Worm (Caenorhabditis elegans) whole organism, young adult: ENCODE measurements around the gene Y69A2AR.16.

Source experiments
- C06A6.2 ChIP-seq: fragments of 200-800 bp; sonication (Bioruptor generic); conservative IDR thresholded peaks from 2 replicates; pipeline ENCODE4 v1.3.6; 2022; ENCODE audit warnings: missing genetic modification characterization, missing compliant biosample characterization
- F10E7.11 ChIP-seq: sonication (generic microtip); optimal IDR thresholded peaks from 2 replicates; lab custom pipeline; 2017; ENCODE audit warnings: mild to moderate bottlenecking, missing genetic modification characterization, moderate library complexity, missing compliant biosample characterization
- F23B12.7 ChIP-seq: sonication (generic microtip); optimal IDR thresholded peaks from 2 replicates; lab custom pipeline; 2017; ENCODE audit warnings: missing genetic modification characterization, mild to moderate bottlenecking, missing compliant biosample characterization, antibody characterized with exemption, moderate library complexity; ENCODE audit not compliant: insufficient read depth
- F39B2.1 ChIP-seq: fragments of 200-800 bp; sonication (Bioruptor generic); IDR thresholded peaks from 2 replicates; pipeline ENCODE4 v1.3.6; 2022; ENCODE audit warnings: missing genetic modification reagents, missing genetic modification characterization, missing compliant biosample characterization
- F55B11.4 ChIP-seq: sonication (generic microtip); optimal IDR thresholded peaks from 2 replicates; lab custom pipeline; 2016; ENCODE audit warnings: missing compliant biosample characterization, missing genetic modification characterization, borderline replicate concordance; ENCODE audit not compliant: insufficient read depth
- K12H6.12 ChIP-seq: fragments of 200-800 bp; sonication (Bioruptor generic); optimal IDR thresholded peaks from 2 replicates; lab custom pipeline; 2018; ENCODE audit warnings: mild to moderate bottlenecking, missing genetic modification characterization, missing compliant biosample characterization
- T07F8.4 ChIP-seq: sonication (generic microtip); optimal IDR thresholded peaks from 2 replicates; lab custom pipeline; 2016; ENCODE audit warnings: mild to moderate bottlenecking, missing genetic modification characterization, moderate library complexity, missing compliant biosample characterization
- Y53G8AR.9 ChIP-seq: fragments of 200-800 bp; sonication (Bioruptor generic); conservative IDR thresholded peaks from 2 replicates; pipeline ENCODE4 v1.3.6; 2022; ENCODE audit warnings: missing genetic modification reagents, missing genetic modification characterization, missing compliant biosample characterization
- Y56A3A.18 ChIP-seq: fragments of 200-800 bp; sonication (Bioruptor generic); IDR thresholded peaks from 2 replicates; pipeline ENCODE4 v1.3.6; 2022; ENCODE audit warnings: missing genetic modification reagents, missing genetic modification characterization, missing compliant biosample characterization
- Y67H2A.10 ChIP-seq: fragments of 200-800 bp; sonication (Bioruptor generic); conservative IDR thresholded peaks from 2 replicates; pipeline ENCODE4 v1.3.6; 2022; ENCODE audit warnings: missing genetic modification reagents, missing genetic modification characterization, missing compliant biosample characterization
- Y79H2A.3 ChIP-seq: fragments of 200-800 bp; sonication (Bioruptor generic); conservative IDR thresholded peaks from 2 replicates; pipeline ENCODE4 v1.3.6; 2022; ENCODE audit warnings: missing genetic modification reagents, missing genetic modification characterization, missing compliant biosample characterization
- Y95B8A.8 ChIP-seq: fragments of 200-800 bp; sonication (Bioruptor generic); IDR thresholded peaks from 2 replicates; pipeline ENCODE4 v1.3.6; 2022; ENCODE audit warnings: missing genetic modification reagents, missing genetic modification characterization, missing compliant biosample characterization
- akir-1 ChIP-seq: fragments of 200-800 bp; sonication (Bioruptor generic); optimal IDR thresholded peaks from 2 replicates; lab custom pipeline; 2018; ENCODE audit warnings: mild to moderate bottlenecking, missing genetic modification characterization, moderate library complexity, missing compliant biosample characterization
- atf-7 ChIP-seq: sonication (generic microtip); optimal IDR thresholded peaks from 2 replicates; lab custom pipeline; 2017; ENCODE audit warnings: mild to moderate bottlenecking, missing genetic modification characterization, missing compliant biosample characterization
- attf-3 ChIP-seq: fragments of 200-800 bp; sonication (Bioruptor generic); conservative IDR thresholded peaks from 2 replicates; pipeline ENCODE4 v1.3.6; 2022; ENCODE audit warnings: missing genetic modification reagents, missing genetic modification characterization, missing compliant biosample characterization
- bed-2 ChIP-seq: fragments of 200-800 bp; sonication (Bioruptor generic); IDR thresholded peaks from 2 replicates; pipeline ENCODE4 v1.3.6; 2022; ENCODE audit warnings: missing genetic modification reagents, missing genetic modification characterization, missing compliant biosample characterization
- cebp-1 ChIP-seq, 2 experiments: fragments of 200-800 bp in 1 of 2; sonication (Bioruptor generic) in 1 of 2; sonication (generic microtip) in 1 of 2; IDR thresholded peaks in 1 of 2; optimal IDR thresholded peaks in 1 of 2; 2 replicates each; pipeline versions ENCODE4 v1.3.6 to Lab custom; 2017 to 2022; ENCODE audit warnings: missing compliant biosample characterization in 2 of 2, missing genetic modification characterization in 2 of 2, mild to moderate bottlenecking in 1 of 2, missing genetic modification reagents in 1 of 2, moderate library complexity in 1 of 2
- ceh-40 ChIP-seq: fragments of 200-800 bp; sonication (Bioruptor generic); IDR thresholded peaks from 2 replicates; pipeline ENCODE4 v1.3.6; 2022; ENCODE audit warnings: missing genetic modification characterization, missing compliant biosample characterization
- die-1 ChIP-seq: sonication (generic microtip); optimal IDR thresholded peaks from 2 replicates; lab custom pipeline; 2016; ENCODE audit warnings: missing genotype, mild to moderate bottlenecking, missing genetic modification characterization, missing compliant biosample characterization
- dox-1 ChIP-seq: fragments of 200-800 bp; sonication (Bioruptor generic); IDR thresholded peaks from 2 replicates; pipeline ENCODE4 v1.3.6; 2022; ENCODE audit warnings: missing genetic modification reagents, missing genetic modification characterization, missing compliant biosample characterization
- egl-18 ChIP-seq: fragments of 200-800 bp; sonication (Bioruptor generic); IDR thresholded peaks from 2 replicates; pipeline ENCODE4 v1.3.6; 2022; ENCODE audit warnings: missing genetic modification reagents, missing genetic modification characterization, missing compliant biosample characterization
- egl-44 ChIP-seq: fragments of 200-800 bp; sonication (Bioruptor generic); IDR thresholded peaks from 2 replicates; pipeline ENCODE4 v1.3.6; 2022; ENCODE audit warnings: missing genetic modification reagents, missing genetic modification characterization, missing compliant biosample characterization
- egrh-3 ChIP-seq: fragments of 200-800 bp; sonication (Bioruptor generic); IDR thresholded peaks from 2 replicates; pipeline ENCODE4 v1.3.6; 2022; ENCODE audit warnings: missing genetic modification reagents, missing genetic modification characterization, missing compliant biosample characterization
- fkh-3 ChIP-seq: sonication (generic microtip); optimal IDR thresholded peaks from 2 replicates; lab custom pipeline; 2016; ENCODE audit warnings: mild to moderate bottlenecking, missing genetic modification characterization, missing compliant biosample characterization
- hlh-12 ChIP-seq: sonication (generic microtip); optimal IDR thresholded peaks from 2 replicates; lab custom pipeline; 2016; ENCODE audit warnings: missing genetic modification characterization, missing compliant biosample characterization
- hlh-26 ChIP-seq: fragments of 200-800 bp; sonication (Bioruptor generic); conservative IDR thresholded peaks from 2 replicates; pipeline ENCODE4 v1.3.6; 2022; ENCODE audit warnings: missing genetic modification reagents, missing genetic modification characterization, missing compliant biosample characterization
- hmg-1.2 ChIP-seq: fragments of 200-800 bp; sonication (Bioruptor generic); IDR thresholded peaks from 2 replicates; pipeline ENCODE4 v1.3.6; 2022; ENCODE audit warnings: missing genetic modification reagents, missing genetic modification characterization, missing compliant biosample characterization
- let-526 ChIP-seq: fragments of 200-800 bp; sonication (Bioruptor generic); IDR thresholded peaks from 2 replicates; pipeline ENCODE4 v1.3.6; 2022; ENCODE audit warnings: missing genetic modification reagents, missing genetic modification characterization, missing compliant biosample characterization
- let-607 ChIP-seq, 2 experiments: fragments of 200-800 bp in 1 of 2; sonication (Bioruptor generic) in 1 of 2; sonication (generic microtip) in 1 of 2; optimal IDR thresholded peaks; 2 replicates each; lab custom pipeline; 2016 to 2018; ENCODE audit warnings: mild to moderate bottlenecking in 2 of 2, missing compliant biosample characterization in 2 of 2, missing genetic modification characterization in 2 of 2, moderate library complexity in 2 of 2, missing genotype in 1 of 2
- lin-26 ChIP-seq: fragments of 200-800 bp; sonication (Bioruptor generic); IDR thresholded peaks from 2 replicates; pipeline ENCODE4 v1.3.6; 2022; ENCODE audit warnings: missing genetic modification reagents, missing genetic modification characterization, missing compliant biosample characterization
- lin-40 ChIP-seq: sonication (generic microtip); optimal IDR thresholded peaks from 2 replicates; lab custom pipeline; 2016; ENCODE audit warnings: missing genetic modification characterization, mild to moderate bottlenecking, missing compliant biosample characterization, missing genotype, missing genetic modification reagents
- lsy-27 ChIP-seq: sonication (generic microtip); optimal IDR thresholded peaks from 2 replicates; lab custom pipeline; 2017; ENCODE audit warnings: missing genetic modification characterization, mild to moderate bottlenecking, missing compliant biosample characterization, antibody characterized with exemption, missing genotype, borderline replicate concordance; ENCODE audit not compliant: insufficient read depth
- mcd-1 ChIP-seq: fragments of 200-800 bp; sonication (Bioruptor generic); IDR thresholded peaks from 2 replicates; pipeline ENCODE4 v1.3.6; 2022; ENCODE audit warnings: missing genetic modification reagents, missing genetic modification characterization, missing compliant biosample characterization
- nhr-80 ChIP-seq: sonication (generic microtip); optimal IDR thresholded peaks from 2 replicates; lab custom pipeline; 2016; ENCODE audit warnings: missing genetic modification characterization, missing compliant biosample characterization
- pbrm-1 ChIP-seq: fragments of 200-800 bp; sonication (Bioruptor generic); IDR thresholded peaks from 2 replicates; pipeline ENCODE4 v1.3.6; 2022; ENCODE audit warnings: missing genetic modification reagents, missing genetic modification characterization, missing compliant biosample characterization
- pha-4 ChIP-seq: fragments of 150-350 bp; sonication (generic microtip); optimal IDR thresholded peaks from 2 replicates; lab custom pipeline; 2014; ENCODE audit warnings: missing biosample characterization, missing genetic modification reagents, missing genetic modification characterization
- sea-2 ChIP-seq: fragments of 200-800 bp; sonication (Bioruptor generic); IDR thresholded peaks from 2 replicates; pipeline ENCODE4 v1.3.6; 2022; ENCODE audit warnings: missing genetic modification characterization, missing compliant biosample characterization
- snpc-3.4 ChIP-seq: sonication (generic microtip); optimal IDR thresholded peaks from 2 replicates; lab custom pipeline; 2017; ENCODE audit warnings: missing genetic modification characterization, mild to moderate bottlenecking, missing compliant biosample characterization, antibody characterized with exemption, moderate library complexity, missing genotype, missing genetic modification reagents
- tbp1 ChIP-seq: fragments of 200-800 bp; sonication (Bioruptor generic); optimal IDR thresholded peaks from 2 replicates; lab custom pipeline; 2018; ENCODE audit warnings: mild to moderate bottlenecking, missing genetic modification characterization, missing compliant biosample characterization
- tbx-9 ChIP-seq: sonication (generic microtip); optimal IDR thresholded peaks from 2 replicates; lab custom pipeline; 2016; ENCODE audit warnings: borderline replicate concordance, missing genetic modification characterization, inconsistent platforms, missing compliant biosample characterization
- unc-130 ChIP-seq: sonication (generic microtip); optimal IDR thresholded peaks from 2 replicates; lab custom pipeline; 2016; ENCODE audit warnings: missing genetic modification reagents, missing genetic modification characterization, missing compliant biosample characterization
- unc-62 ChIP-seq: fragments of 150-350 bp; optimal IDR thresholded peaks from 2 replicates; lab custom pipeline; 2014; ENCODE audit warnings: missing biosample characterization, missing genetic modification reagents, missing genetic modification characterization
- ztf-28 ChIP-seq: fragments of 200-800 bp; sonication (Bioruptor generic); IDR thresholded peaks from 2 replicates; pipeline ENCODE4 v1.3.6; 2022; ENCODE audit warnings: missing genetic modification reagents, missing genetic modification characterization, missing compliant biosample characterization
- ztf-6 ChIP-seq: fragments of 200-800 bp; sonication (Bioruptor generic); IDR thresholded peaks from 2 replicates; pipeline ENCODE4 v1.3.6; 2022; ENCODE audit warnings: missing genetic modification reagents, missing genetic modification characterization, missing compliant biosample characterization

Gene Y69A2AR.16

ce11 chrIV:2563969-2564368 lies 66.4 kb downstream of the Y69A2AR.16 start, which contains the start of gene Y69A2AR.24:
Gene Y69A2AR.24 (minus strand): TSS chrIV:2564069.
- no peak for TF ChIP-seq tbp1
- no peak for TF ChIP-seq Y67H2A.10 (GFP tag; lab: Robert Waterston, UW)
- TF ChIP-seq let-607 (tag; optimal IDR thresholded peaks at IDR 0.05; lab: Kevin White, UChicago) = no peak
- TF ChIP-seq cebp-1 (GFP tag; IDR thresholded peaks at IDR 0.05; lab: Robert Waterston, UW) = no peak
- no peak for TF ChIP-seq cebp-1 (tag; optimal IDR thresholded peaks at IDR 0.05; lab: Kevin White, UChicago)
- TF ChIP-seq let-526 = no peak
- no peak for TF ChIP-seq pha-4
- TF ChIP-seq ztf-6 (GFP tag; lab: Robert Waterston, UW) = no peak
- TF ChIP-seq attf-3 (GFP tag; lab: Robert Waterston, UW) = no peak
- TF ChIP-seq Y53G8AR.9 (GFP tag; lab: Robert Waterston, UW) = no peak
- no peak for TF ChIP-seq hmg-1.2 (GFP tag; lab: Robert Waterston, UW)
- no peak for TF ChIP-seq ceh-40 (GFP tag; lab: Robert Waterston, UW)
- no peak for TF ChIP-seq egl-44 (GFP tag; lab: Robert Waterston, UW)

- TF ChIP-seq unc-130 (GFP tag; lab: Kevin White, UChicago) (no peak), lin-40 (tag; lab: Kevin White, UChicago) (no peak), unc-62 (GFP tag; lab: Kevin White, UChicago) (no peak), atf-7 (tag; lab: Kevin White, UChicago) (no peak), fkh-3 (tag; lab: Kevin White, UChicago) (no peak), C06A6.2 (GFP tag; lab: Robert Waterston, UW) (no peak), egl-18 (no peak), hlh-12 (tag; lab: Kevin White, UChicago) (no peak), mcd-1 (no peak), dox-1 (GFP tag; lab: Robert Waterston, UW) (no peak), hlh-26 (no peak), F39B2.1 (GFP tag; lab: Robert Waterston, UW) (no peak), T07F8.4 (tag; lab: Kevin White, UChicago) (no peak), Y95B8A.8 (GFP tag; lab: Robert Waterston, UW) (no peak), Y79H2A.3 (GFP tag; lab: Robert Waterston, UW) (no peak), lsy-27 (tag; lab: Kevin White, UChicago) (no peak), die-1 (tag; lab: Kevin White, UChicago) (no peak), nhr-80 (tag; lab: Kevin White, UChicago) (no peak)
Measured at ce11 chrIV:2568267-2568666, 70.7 kb downstream of the Y69A2AR.16 start, which contains the start of the genes Y69A2AR.25 and Y69A2AR.12. Gene Y69A2AR.25 (minus strand): TSS chrIV:2568367. Gene Y69A2AR.12 (plus strand): TSS chrIV:2568614.

- TF ChIP-seq F23B12.7 (tag; lab: Kevin White, UChicago) = no peak
- TF ChIP-seq Y56A3A.18 (GFP tag; lab: Robert Waterston, UW) = no peak
- no peak for TF ChIP-seq bed-2 (GFP tag; lab: Robert Waterston, UW)
- TF ChIP-seq, all 124 proteins: peak for 0
Measured at ce11 chrIV:2572107-2572506, 74.5 kb downstream of the Y69A2AR.16 start, which contains the start of gene Y69A2AR.51. Gene Y69A2AR.51 (plus strand): TSS chrIV:2572407.

ce11 chrIV:2573122-2573521 lies 75.5 kb downstream of the Y69A2AR.16 start:
- TF ChIP-seq snpc-3.4 (tag; lab: Kevin White, UChicago) = no peak
- TF ChIP-seq lin-26 (GFP tag; lab: Robert Waterston, UW) = no peak
- TF ChIP-seq akir-1 (GFP tag; lab: Kevin White, UChicago) = no peak
- no peak for TF ChIP-seq sea-2 (GFP tag; lab: Robert Waterston, UW)
- no peak for TF ChIP-seq pbrm-1
- no peak for TF ChIP-seq ztf-28 (GFP tag; lab: Robert Waterston, UW)
- TF ChIP-seq mcd-1 = no peak
- TF ChIP-seq K12H6.12 (tag; lab: Kevin White, UChicago) = no peak
- TF ChIP-seq tbx-9 (tag; lab: Kevin White, UChicago) = no peak
- no peak for TF ChIP-seq F55B11.4 (tag; lab: Kevin White, UChicago)
- TF ChIP-seq egrh-3 (GFP tag; lab: Robert Waterston, UW) = peak; percentile 44; the same call in 1 of the 2 replicates
- TF ChIP-seq F10E7.11 (tag; lab: Kevin White, UChicago) = no peak
